Fruit fly (Drosophila melanogaster) whole organism, embryonic: Measurements from ENCODE around the gene Ipo9.

Experiments
- CG11398 ChIP-seq: fragments of 200-800 bp; sonication (Bioruptor generic); optimal IDR thresholded peaks from 2 replicates; lab custom pipeline; 2016; ENCODE audit warnings: missing biosample characterization, missing genetic modification characterization
- CG12299 ChIP-seq: fragments of 200-800 bp; sonication (Bioruptor generic); optimal IDR thresholded peaks from 2 replicates; lab custom pipeline; 2018; ENCODE audit warnings: missing biosample characterization, mild to moderate bottlenecking, missing genetic modification characterization
- CG1233 ChIP-seq: fragments of 200-800 bp; sonication (Bioruptor generic); optimal IDR thresholded peaks from 4 replicates; lab custom pipeline; 2018; ENCODE audit warnings: missing biosample characterization, mild to moderate bottlenecking, missing genetic modification characterization
- CG13624 ChIP-seq: fragments of 200-800 bp; sonication (Bioruptor generic); optimal IDR thresholded peaks from 2 replicates; lab custom pipeline; 2016; ENCODE audit warnings: missing biosample characterization, missing genetic modification characterization
- CG14710 ChIP-seq: fragments of 200-800 bp; sonication (Bioruptor generic); optimal IDR thresholded peaks from 3 replicates; lab custom pipeline; 2019; ENCODE audit warnings: missing biosample characterization, mild to moderate bottlenecking, missing genetic modification characterization, moderate library complexity
- CG14860 ChIP-seq: fragments of 200-800 bp; sonication (Bioruptor generic); IDR thresholded peaks from 3 replicates; pipeline ENCODE4 v1.3.6; 2022; ENCODE audit warnings: missing biosample characterization, missing genetic modification characterization; ENCODE audit not compliant: partially characterized antibody
- CG17186 ChIP-seq: fragments of 200-800 bp; sonication (Bioruptor generic); optimal IDR thresholded peaks from 3 replicates; lab custom pipeline; 2017; ENCODE audit warnings: missing biosample characterization, missing genetic modification reagents, missing genetic modification characterization
- CG34224 ChIP-seq: fragments of 200-800 bp; sonication (Bioruptor generic); IDR thresholded peaks from 3 replicates; pipeline ENCODE4 v1.3.6; 2022; ENCODE audit warnings: missing biosample characterization, missing genetic modification characterization; ENCODE audit not compliant: partially characterized antibody
- CG4424 ChIP-seq: fragments of 200-800 bp; sonication (Bioruptor generic); optimal IDR thresholded peaks from 3 replicates; lab custom pipeline; 2016; ENCODE audit warnings: missing biosample characterization, missing genetic modification characterization
- CG4617 ChIP-seq: fragments of 200-800 bp; sonication (Bioruptor generic); optimal IDR thresholded peaks from 3 replicates; lab custom pipeline; 2016; ENCODE audit warnings: missing biosample characterization, missing genetic modification characterization, borderline replicate concordance
- CG6791 ChIP-seq: fragments of 200-800 bp; sonication (Bioruptor generic); IDR thresholded peaks from 3 replicates; pipeline ENCODE4 v1.3.6; 2022; ENCODE audit warnings: missing biosample characterization, missing genetic modification characterization; ENCODE audit not compliant: partially characterized antibody
- CG7357 ChIP-seq: fragments of 200-800 bp; sonication (Bioruptor generic); IDR thresholded peaks from 3 replicates; pipeline ENCODE4 v1.3.6; 2022; ENCODE audit warnings: missing biosample characterization, missing genetic modification characterization
- CG7556 ChIP-seq: fragments of 200-800 bp; sonication (Bioruptor generic); optimal IDR thresholded peaks from 2 replicates; lab custom pipeline; 2017; ENCODE audit warnings: missing biosample characterization, mild to moderate bottlenecking, missing genetic modification characterization
- CG8924 ChIP-seq: fragments of 200-800 bp; optimal IDR thresholded peaks from 3 replicates; lab custom pipeline; 2019; ENCODE audit warnings: missing biosample characterization, mild to moderate bottlenecking, missing genetic modification characterization, moderate library complexity
- CG9215 ChIP-seq: fragments of 200-800 bp; sonication (Bioruptor generic); IDR thresholded peaks from 2 replicates; pipeline ENCODE4 v1.3.6; 2022; ENCODE audit warnings: missing biosample characterization, missing genetic modification characterization
- CG9437 ChIP-seq: fragments of 200-800 bp; sonication (Bioruptor generic); optimal IDR thresholded peaks from 2 replicates; lab custom pipeline; 2018; ENCODE audit warnings: missing biosample characterization, mild to moderate bottlenecking, missing genetic modification characterization
- CG9727 ChIP-seq: fragments of 200-800 bp; sonication (Bioruptor generic); optimal IDR thresholded peaks from 3 replicates; lab custom pipeline; 2017; ENCODE audit warnings: missing biosample characterization, mild to moderate bottlenecking, missing genetic modification characterization
- CrebB ChIP-seq: fragments of 200-800 bp; sonication (Bioruptor generic); optimal IDR thresholded peaks from 3 replicates; lab custom pipeline; 2018; ENCODE audit warnings: missing biosample characterization, mild to moderate bottlenecking, missing genetic modification characterization
- Doc3 ChIP-seq: fragments of 200-800 bp; sonication (Bioruptor generic); IDR thresholded peaks from 3 replicates; pipeline ENCODE4 v1.3.6; 2022; ENCODE audit warnings: missing biosample characterization, missing genetic modification characterization; ENCODE audit not compliant: partially characterized antibody
- Dp ChIP-seq: fragments of 200-800 bp; sonication (Bioruptor generic); optimal IDR thresholded peaks from 2 replicates; lab custom pipeline; 2018; ENCODE audit warnings: missing biosample characterization, mild to moderate bottlenecking, missing genetic modification characterization, moderate library complexity
- Ets65A ChIP-seq: fragments of 200-800 bp; sonication (Bioruptor generic); peaks from one replicate; lab custom pipeline; 2016; ENCODE audit warnings: missing biosample characterization, missing genetic modification characterization
- Fer1 ChIP-seq: fragments of 200-800 bp; sonication (Bioruptor generic); optimal IDR thresholded peaks from 2 replicates; lab custom pipeline; 2017; ENCODE audit warnings: missing biosample characterization, mild to moderate bottlenecking, missing genetic modification characterization
- HLHmδ ChIP-seq: fragments of 200-800 bp; sonication (Bioruptor generic); optimal IDR thresholded peaks from 2 replicates; lab custom pipeline; 2018; ENCODE audit warnings: missing biosample characterization, mild to moderate bottlenecking, missing genetic modification characterization, moderate library complexity
- Lhr ChIP-seq: fragments of 200-800 bp; sonication (Bioruptor generic); optimal IDR thresholded peaks from 3 replicates; lab custom pipeline; 2017; ENCODE audit warnings: mild to moderate bottlenecking, missing biosample characterization, missing genetic modification reagents, missing genetic modification characterization
- Lim3 ChIP-seq: fragments of 200-800 bp; sonication (Bioruptor generic); IDR thresholded peaks from 2 replicates; pipeline ENCODE4 v1.3.6; 2022; ENCODE audit warnings: missing biosample characterization, missing genetic modification characterization
- Lpt ChIP-seq: fragments of >200 bp; optimal IDR thresholded peaks from 2 replicates; lab custom pipeline; 2018; ENCODE audit warnings: missing biosample characterization, missing genetic modification characterization
- Pdp1 ChIP-seq, 2 experiments: fragments of 200-800 bp; sonication (Bioruptor generic); optimal IDR thresholded peaks; 3 replicates each; lab custom pipeline; 2016; ENCODE audit warnings: missing biosample characterization in 2 of 2, missing genetic modification characterization in 2 of 2, mild to moderate bottlenecking in 1 of 2, moderate library complexity in 1 of 2
- Sin3A ChIP-seq: fragments of >200 bp; optimal IDR thresholded peaks from 2 replicates; lab custom pipeline; 2018
- Tbp ChIP-seq: fragments of >200 bp; optimal IDR thresholded peaks from 2 replicates; lab custom pipeline; 2018; ENCODE audit warnings: missing biosample characterization, missing genetic modification characterization
- Usf ChIP-seq: fragments of 200-800 bp; sonication (Bioruptor generic); optimal IDR thresholded peaks from 2 replicates; lab custom pipeline; 2017; ENCODE audit warnings: missing genotype, missing biosample characterization, missing genetic modification characterization
- bbx ChIP-seq: fragments of 200-800 bp; sonication (Bioruptor generic); IDR thresholded peaks from 2 replicates; pipeline ENCODE4 v1.3.6; 2022; ENCODE audit warnings: missing biosample characterization, missing genetic modification characterization; ENCODE audit not compliant: partially characterized antibody
- bowl ChIP-seq: fragments of 200-800 bp; sonication (Bioruptor generic); IDR thresholded peaks from 2 replicates; pipeline ENCODE4 v1.3.6; 2022; ENCODE audit warnings: missing biosample characterization, missing genetic modification characterization
- btn ChIP-seq: fragments of 200-800 bp; sonication (Bioruptor generic); optimal IDR thresholded peaks from 2 replicates; lab custom pipeline; 2016; ENCODE audit warnings: missing biosample characterization, missing genetic modification characterization
- chinmo ChIP-seq: fragments of 200-800 bp; sonication (Bioruptor generic); IDR thresholded peaks from 4 replicates; pipeline ENCODE4 v1.3.6; 2022; ENCODE audit warnings: missing biosample characterization, missing genetic modification characterization; ENCODE audit not compliant: partially characterized antibody
- crol ChIP-seq: fragments of 200-800 bp; sonication (Bioruptor generic); IDR thresholded peaks from 2 replicates; pipeline ENCODE4 v1.3.6; 2022; ENCODE audit warnings: missing biosample characterization, missing genetic modification characterization
- ems ChIP-seq: fragments of 200-800 bp; sonication (Bioruptor generic); optimal IDR thresholded peaks from 3 replicates; lab custom pipeline; 2016; ENCODE audit warnings: missing biosample characterization, missing genetic modification characterization
- ftz-f1 ChIP-seq: fragments of 200-800 bp; sonication (Bioruptor generic); optimal IDR thresholded peaks from 2 replicates; lab custom pipeline; 2016; ENCODE audit warnings: missing biosample characterization, missing genetic modification characterization
- hbn ChIP-seq: fragments of 200-800 bp; sonication (Bioruptor generic); IDR thresholded peaks from 2 replicates; pipeline ENCODE4 v1.3.6; 2022; ENCODE audit warnings: missing biosample characterization, missing genetic modification characterization; ENCODE audit not compliant: partially characterized antibody
- lola ChIP-seq, 3 experiments: fragments of >200 bp in 2 of 3; fragments of 200-800 bp in 1 of 3; sonication (Bioruptor generic) in 1 of 3; optimal IDR thresholded peaks; 2 replicates each; lab custom pipeline; 2017 to 2019; ENCODE audit warnings: missing biosample characterization in 3 of 3, missing genetic modification characterization in 3 of 3, mild to moderate bottlenecking in 1 of 3, moderate library complexity in 1 of 3
- nmo ChIP-seq: fragments of 200-800 bp; sonication (Bioruptor generic); optimal IDR thresholded peaks from 2 replicates; lab custom pipeline; 2018; ENCODE audit warnings: missing biosample characterization, mild to moderate bottlenecking, missing genetic modification characterization, moderate library complexity
- pita ChIP-seq: fragments of 200-800 bp; sonication (Bioruptor generic); optimal IDR thresholded peaks from 2 replicates; lab custom pipeline; 2017; ENCODE audit warnings: missing biosample characterization, mild to moderate bottlenecking, missing genetic modification characterization
- pzg ChIP-seq: fragments of 200-800 bp; sonication (Bioruptor generic); optimal IDR thresholded peaks from 3 replicates; lab custom pipeline; 2018; ENCODE audit warnings: missing biosample characterization, mild to moderate bottlenecking, missing genetic modification characterization, moderate library complexity
- sna ChIP-seq: fragments of 200-800 bp; sonication (Bioruptor generic); IDR thresholded peaks from 2 replicates; pipeline ENCODE4 v1.3.6; 2022; ENCODE audit warnings: missing biosample characterization, missing genetic modification characterization; ENCODE audit not compliant: partially characterized antibody
- sug ChIP-seq: fragments of 200-800 bp; optimal IDR thresholded peaks from 2 replicates; lab custom pipeline; 2019; ENCODE audit warnings: missing biosample characterization, mild to moderate bottlenecking, missing genetic modification characterization, moderate library complexity
- trem ChIP-seq: fragments of 200-800 bp; optimal IDR thresholded peaks from 3 replicates; lab custom pipeline; 2019; ENCODE audit warnings: missing biosample characterization, mild to moderate bottlenecking, missing genetic modification characterization, moderate library complexity
- trh ChIP-seq: fragments of 200-800 bp; sonication (Bioruptor generic); optimal IDR thresholded peaks from 2 replicates; lab custom pipeline; 2016; ENCODE audit warnings: missing biosample characterization, missing genetic modification characterization
- tup ChIP-seq: fragments of 200-800 bp; sonication (Bioruptor generic); optimal IDR thresholded peaks from 2 replicates; lab custom pipeline; 2016; ENCODE audit warnings: missing biosample characterization, mild to moderate bottlenecking, missing genetic modification characterization, moderate library complexity
- vnd ChIP-seq: fragments of 200-800 bp; sonication (Bioruptor generic); IDR thresholded peaks from 3 replicates; pipeline ENCODE4 v1.3.6; 2022; ENCODE audit warnings: missing biosample characterization, missing genetic modification characterization; ENCODE audit not compliant: partially characterized antibody

Ipo9 gene

dm6 chr3R:11431395-11431977 lies 19.2 kb downstream of the Ipo9 start, which contains the start of the genes RpL24-like and CG5276 (continued):
- TF ChIP-seq lola (GFP tag; optimal IDR thresholded peaks at IDR 0.05; lab: Kevin White, UChicago) (peak in 1 of 3 experiments; percentile 20), nmo (GFP tag; lab: Kevin White, UChicago) (peak; percentile 80), Usf (GFP tag; lab: Kevin White, UChicago) (no peak), btn (GFP tag; lab: Kevin White, UChicago) (no peak), CG9215 (GFP tag; lab: Robert Waterston, UW) (no peak), HLHmδ (GFP tag; lab: Kevin White, UChicago) (peak; percentile 67), CG6791 (GFP tag; lab: Robert Waterston, UW) (0 out of 3 replicates have a peak, but pooled peaks have one; percentile 44), Pdp1 (GFP tag; optimal IDR thresholded peaks at IDR 0.05; lab: Kevin White, UChicago) (peak in 1 of 2 experiments; percentile 37), CG4424 (GFP tag; lab: Kevin White, UChicago) (peak; percentile 3), CG8924 (tag; lab: Kevin White, UChicago) (peak; percentile 2), Lpt (no peak), Ets65A (GFP tag; lab: Kevin White, UChicago) (no peak), CG11398 (GFP tag; lab: Kevin White, UChicago) (no peak), CG9437 (GFP tag; lab: Kevin White, UChicago) (no peak), Lhr (peak; percentile 30), Doc3 (GFP tag; lab: Robert Waterston, UW) (0 out of 3 replicates have a peak, but pooled peaks have one; percentile 36), CG14710 (tag; lab: Kevin White, UChicago) (peak; percentile 80), tup (GFP tag; lab: Kevin White, UChicago) (no peak), bbx (peak; percentile 34; the same call in 1 of the 2 replicates), Lim3 (no peak), vnd (GFP tag; lab: Robert Waterston, UW) (peak; percentile 65), hbn (peak; percentile 59), Fer1 (peak; percentile 16), CG7556 (no peak), CG12299 (tag; lab: Kevin White, UChicago) (peak; percentile 11), bowl (no peak), sug (tag; lab: Kevin White, UChicago) (peak; percentile 57), CG9727 (GFP tag; lab: Kevin White, UChicago) (peak; percentile 46), ems (GFP tag; lab: Kevin White, UChicago) (peak; percentile 16), pzg (GFP tag; lab: Kevin White, UChicago) (peak; percentile 90), CG14860 (GFP tag; lab: Robert Waterston, UW) (peak; percentile 52; the same call in 1 of the 3 replicates), Sin3A (peak; percentile 99), chinmo (GFP tag; lab: Robert Waterston, UW) (0 out of 4 replicates have a peak, but pooled peaks have one; percentile 60), CG17186 (GFP tag; lab: Kevin White, UChicago) (peak; percentile 94), CG1233 (GFP tag; lab: Kevin White, UChicago) (peak; percentile 35), CG7357 (peak; percentile 55; the same call in 1 of the 3 replicates), Tbp (GFP tag; lab: Kevin White, UChicago) (peak; percentile 76), ftz-f1 (GFP tag; lab: Kevin White, UChicago) (peak; percentile 5), pita (GFP tag; lab: Kevin White, UChicago) (no peak), crol (no peak), Dp (peak; percentile 41), trh (GFP tag; lab: Kevin White, UChicago) (no peak), CG34224 (GFP tag; lab: Robert Waterston, UW) (peak; percentile 52; the same call in 2 of the 3 replicates), CrebB (tag; lab: Kevin White, UChicago) (peak; percentile 26), trem (tag; lab: Kevin White, UChicago) (peak; percentile 80), sna (GFP tag; lab: Robert Waterston, UW) (peak; percentile 59), CG4617 (GFP tag; lab: Kevin White, UChicago) (peak; percentile 56), CG13624 (GFP tag; lab: Kevin White, UChicago) (peak; percentile 61)
